Worm (Caenorhabditis elegans) whole organism, young adult: Measurements from ENCODE around the gene F56D2.3.

Source experiments
- B0035.1 ChIP-seq: sonication (generic microtip); optimal IDR thresholded peaks from 2 replicates; lab custom pipeline; 2016; ENCODE audit warnings: missing genetic modification characterization, mild to moderate bottlenecking, missing compliant biosample characterization, missing genotype, missing genetic modification reagents
- C06A6.2 ChIP-seq: fragments of 200-800 bp; sonication (Bioruptor generic); conservative IDR thresholded peaks from 2 replicates; pipeline ENCODE4 v1.3.6; 2022; ENCODE audit warnings: missing genetic modification characterization, missing compliant biosample characterization
- F39B2.1 ChIP-seq: fragments of 200-800 bp; sonication (Bioruptor generic); IDR thresholded peaks from 2 replicates; pipeline ENCODE4 v1.3.6; 2022; ENCODE audit warnings: missing genetic modification reagents, missing genetic modification characterization, missing compliant biosample characterization
- F55B11.4 ChIP-seq: sonication (generic microtip); optimal IDR thresholded peaks from 2 replicates; lab custom pipeline; 2016; ENCODE audit warnings: missing compliant biosample characterization, missing genetic modification characterization, borderline replicate concordance; ENCODE audit not compliant: insufficient read depth
- F57C9.4 ChIP-seq: sonication (generic microtip); optimal IDR thresholded peaks from 2 replicates; lab custom pipeline; 2017; ENCODE audit warnings: mild to moderate bottlenecking, missing genetic modification characterization, missing compliant biosample characterization
- K11D2.4 ChIP-seq: fragments of 200-800 bp; sonication (Bioruptor generic); IDR thresholded peaks from 2 replicates; pipeline ENCODE4 v1.3.6; 2022; ENCODE audit warnings: missing genetic modification reagents, missing genetic modification characterization, missing compliant biosample characterization
- Y53G8AR.9 ChIP-seq: fragments of 200-800 bp; sonication (Bioruptor generic); conservative IDR thresholded peaks from 2 replicates; pipeline ENCODE4 v1.3.6; 2022; ENCODE audit warnings: missing genetic modification reagents, missing genetic modification characterization, missing compliant biosample characterization
- Y95B8A.8 ChIP-seq: fragments of 200-800 bp; sonication (Bioruptor generic); IDR thresholded peaks from 2 replicates; pipeline ENCODE4 v1.3.6; 2022; ENCODE audit warnings: missing genetic modification reagents, missing genetic modification characterization, missing compliant biosample characterization
- akir-1 ChIP-seq: fragments of 200-800 bp; sonication (Bioruptor generic); optimal IDR thresholded peaks from 2 replicates; lab custom pipeline; 2018; ENCODE audit warnings: mild to moderate bottlenecking, missing genetic modification characterization, moderate library complexity, missing compliant biosample characterization
- athp-1 ChIP-seq: sonication (generic microtip); optimal IDR thresholded peaks from 2 replicates; lab custom pipeline; 2017; ENCODE audit warnings: mild to moderate bottlenecking, missing genetic modification characterization, missing compliant biosample characterization
- attf-3 ChIP-seq: fragments of 200-800 bp; sonication (Bioruptor generic); conservative IDR thresholded peaks from 2 replicates; pipeline ENCODE4 v1.3.6; 2022; ENCODE audit warnings: missing genetic modification reagents, missing genetic modification characterization, missing compliant biosample characterization
- cebp-1 ChIP-seq, 2 experiments: fragments of 200-800 bp in 1 of 2; sonication (Bioruptor generic) in 1 of 2; sonication (generic microtip) in 1 of 2; IDR thresholded peaks in 1 of 2; optimal IDR thresholded peaks in 1 of 2; 2 replicates each; pipeline versions ENCODE4 v1.3.6 to Lab custom; 2017 to 2022; ENCODE audit warnings: missing compliant biosample characterization in 2 of 2, missing genetic modification characterization in 2 of 2, mild to moderate bottlenecking in 1 of 2, missing genetic modification reagents in 1 of 2, moderate library complexity in 1 of 2
- ceh-27 ChIP-seq: fragments of 200-800 bp; sonication (Bioruptor generic); optimal IDR thresholded peaks from 2 replicates; lab custom pipeline; 2018; ENCODE audit warnings: mild to moderate bottlenecking, missing genetic modification characterization, moderate library complexity, missing compliant biosample characterization
- ceh-79 ChIP-seq: sonication (generic microtip); optimal IDR thresholded peaks from 2 replicates; lab custom pipeline; 2017; ENCODE audit warnings: mild to moderate bottlenecking, missing genetic modification characterization, missing compliant biosample characterization
- ceh-91 ChIP-seq: fragments of 200-800 bp; sonication (Bioruptor generic); IDR thresholded peaks from 2 replicates; pipeline ENCODE4 v1.3.6; 2022; ENCODE audit warnings: missing genetic modification reagents, missing genetic modification characterization, missing compliant biosample characterization
- egl-44 ChIP-seq: fragments of 200-800 bp; sonication (Bioruptor generic); IDR thresholded peaks from 2 replicates; pipeline ENCODE4 v1.3.6; 2022; ENCODE audit warnings: missing genetic modification reagents, missing genetic modification characterization, missing compliant biosample characterization
- fkh-3 ChIP-seq: sonication (generic microtip); optimal IDR thresholded peaks from 2 replicates; lab custom pipeline; 2016; ENCODE audit warnings: mild to moderate bottlenecking, missing genetic modification characterization, missing compliant biosample characterization
- him-1 ChIP-seq: sonication (generic microtip); optimal IDR thresholded peaks from 2 replicates; lab custom pipeline; 2016; ENCODE audit warnings: missing genotype, missing genetic modification reagents, missing genetic modification characterization, missing compliant biosample characterization
- hlh-26 ChIP-seq: fragments of 200-800 bp; sonication (Bioruptor generic); conservative IDR thresholded peaks from 2 replicates; pipeline ENCODE4 v1.3.6; 2022; ENCODE audit warnings: missing genetic modification reagents, missing genetic modification characterization, missing compliant biosample characterization
- hmg-1.2 ChIP-seq: fragments of 200-800 bp; sonication (Bioruptor generic); IDR thresholded peaks from 2 replicates; pipeline ENCODE4 v1.3.6; 2022; ENCODE audit warnings: missing genetic modification reagents, missing genetic modification characterization, missing compliant biosample characterization
- let-526 ChIP-seq: fragments of 200-800 bp; sonication (Bioruptor generic); IDR thresholded peaks from 2 replicates; pipeline ENCODE4 v1.3.6; 2022; ENCODE audit warnings: missing genetic modification reagents, missing genetic modification characterization, missing compliant biosample characterization
- lsl-1 ChIP-seq: fragments of 200-800 bp; sonication (Bioruptor generic); optimal IDR thresholded peaks from 2 replicates; lab custom pipeline; 2018; ENCODE audit warnings: mild to moderate bottlenecking, missing genetic modification characterization, moderate library complexity, missing compliant biosample characterization
- mes-4 ChIP-seq: sonication (generic microtip); optimal IDR thresholded peaks from 2 replicates; lab custom pipeline; 2016; ENCODE audit warnings: missing genotype, missing genetic modification characterization, missing compliant biosample characterization
- mxl-1 ChIP-seq: sonication (generic microtip); optimal IDR thresholded peaks from 2 replicates; lab custom pipeline; 2016; ENCODE audit warnings: missing genetic modification characterization, missing compliant biosample characterization
- nfya-2 ChIP-seq: fragments of 200-800 bp; sonication (Bioruptor generic); IDR thresholded peaks from 2 replicates; pipeline ENCODE4 v1.3.6; 2022; ENCODE audit warnings: missing genetic modification reagents, missing genetic modification characterization, missing compliant biosample characterization
- nhr-90 ChIP-seq: sonication (generic microtip); optimal IDR thresholded peaks from 2 replicates; lab custom pipeline; 2016; ENCODE audit warnings: missing genotype, mild to moderate bottlenecking, missing genetic modification characterization, missing compliant biosample characterization
- snpc-1.1 ChIP-seq: sonication (generic microtip); optimal IDR thresholded peaks from 2 replicates; lab custom pipeline; 2017; ENCODE audit warnings: missing genetic modification characterization, mild to moderate bottlenecking, missing compliant biosample characterization, antibody characterized with exemption, moderate library complexity, missing genotype, missing genetic modification reagents; ENCODE audit not compliant: insufficient read depth
- somi-1 ChIP-seq: fragments of 200-800 bp; sonication (Bioruptor generic); optimal IDR thresholded peaks from 2 replicates; lab custom pipeline; 2018; ENCODE audit warnings: mild to moderate bottlenecking, missing genetic modification characterization, missing compliant biosample characterization
- sptf-2 ChIP-seq: fragments of 200-800 bp; sonication (Bioruptor generic); optimal IDR thresholded peaks from 2 replicates; lab custom pipeline; 2018; ENCODE audit warnings: mild to moderate bottlenecking, missing genetic modification characterization, missing compliant biosample characterization
- tbp1 ChIP-seq: fragments of 200-800 bp; sonication (Bioruptor generic); optimal IDR thresholded peaks from 2 replicates; lab custom pipeline; 2018; ENCODE audit warnings: mild to moderate bottlenecking, missing genetic modification characterization, missing compliant biosample characterization
- tbx-9 ChIP-seq: sonication (generic microtip); optimal IDR thresholded peaks from 2 replicates; lab custom pipeline; 2016; ENCODE audit warnings: borderline replicate concordance, missing genetic modification characterization, inconsistent platforms, missing compliant biosample characterization
- tlf-1 ChIP-seq: fragments of 200-800 bp; sonication (Bioruptor generic); optimal IDR thresholded peaks from 2 replicates; lab custom pipeline; 2018; ENCODE audit warnings: mild to moderate bottlenecking, missing genetic modification characterization, missing compliant biosample characterization
- xnd-1 ChIP-seq: sonication (generic microtip); optimal IDR thresholded peaks from 2 replicates; lab custom pipeline; 2016; ENCODE audit warnings: missing genotype, missing genetic modification reagents, missing genetic modification characterization, missing compliant biosample characterization
- zfh-2 ChIP-seq: fragments of 200-800 bp; sonication (Bioruptor generic); conservative IDR thresholded peaks from 2 replicates; pipeline ENCODE4 v1.3.6; 2022; ENCODE audit warnings: missing genetic modification reagents, missing genetic modification characterization, missing compliant biosample characterization
- zim-3 ChIP-seq: sonication (generic microtip); optimal IDR thresholded peaks from 2 replicates; lab custom pipeline; 2017; ENCODE audit warnings: mild to moderate bottlenecking, missing genetic modification characterization, moderate library complexity, missing compliant biosample characterization
- ztf-18 ChIP-seq: sonication (generic microtip); optimal IDR thresholded peaks from 2 replicates; lab custom pipeline; 2016; ENCODE audit warnings: missing genotype, mild to moderate bottlenecking, missing genetic modification characterization, missing compliant biosample characterization
- ztf-28 ChIP-seq: fragments of 200-800 bp; sonication (Bioruptor generic); IDR thresholded peaks from 2 replicates; pipeline ENCODE4 v1.3.6; 2022; ENCODE audit warnings: missing genetic modification reagents, missing genetic modification characterization, missing compliant biosample characterization

Gene F56D2.3

DNA sequence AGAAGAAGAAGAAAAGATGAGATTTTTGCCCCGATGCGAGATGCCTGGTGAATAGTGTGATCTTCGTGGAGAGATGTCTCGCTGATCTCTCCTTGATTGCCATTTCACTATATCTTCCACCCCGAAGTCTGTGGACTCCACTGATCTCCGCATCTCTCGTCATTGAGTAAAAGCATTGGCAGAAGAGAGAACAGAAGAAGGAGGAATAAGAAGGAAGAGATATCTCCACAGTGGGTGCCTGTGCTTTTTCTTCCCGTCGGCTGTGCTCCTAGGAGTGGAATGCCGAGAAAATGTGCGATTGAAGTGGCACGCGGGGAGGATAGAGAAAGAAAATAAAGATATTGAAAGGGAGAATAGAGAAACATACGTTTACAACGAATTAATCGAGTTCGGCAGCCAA, 21.1 kb upstream of the F56D2.3 start:
- peak; percentile 84 for TF ChIP-seq zfh-2 (GFP tag; lab: Robert Waterston, UW)
- TF ChIP-seq B0035.1: no peak
- 0 out of 2 replicates have a peak, but pooled peaks have one; percentile 10 for TF ChIP-seq hmg-1.2
- no peak for TF ChIP-seq zim-3 (tag; lab: Kevin White, UChicago)
- TF ChIP-seq fkh-3 (tag; lab: Kevin White, UChicago): no peak

DNA sequence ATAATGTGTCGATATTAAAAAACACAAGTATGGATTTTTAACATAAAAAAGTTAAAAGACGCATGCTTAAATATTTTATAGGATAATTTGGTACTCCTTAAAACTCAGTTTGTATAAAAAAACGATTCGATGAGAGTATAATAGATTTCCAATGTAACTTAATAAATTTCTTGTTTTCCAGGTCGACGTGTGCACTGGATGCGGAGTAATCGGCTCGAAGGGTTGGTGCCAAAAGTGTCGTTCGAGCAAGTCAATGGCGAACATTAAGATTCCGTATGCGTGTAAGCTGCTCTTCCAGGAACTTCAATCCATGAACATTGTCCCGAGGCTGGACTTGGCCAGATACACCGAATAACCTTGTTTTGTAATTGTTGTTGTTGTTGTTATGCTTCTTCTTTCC, 20.4 kb upstream of the F56D2.3 start:
- TF ChIP-seq tlf-1: no peak
- no peak for TF ChIP-seq F57C9.4 (tag; lab: Kevin White, UChicago)
- no peak for TF ChIP-seq hlh-26
- TF ChIP-seq Y95B8A.8 (GFP tag; lab: Robert Waterston, UW): no peak
- no peak for TF ChIP-seq attf-3 (GFP tag; lab: Robert Waterston, UW)
- TF ChIP-seq K11D2.4 (GFP tag; lab: Robert Waterston, UW): no peak
- TF ChIP-seq ceh-91: no peak
- TF ChIP-seq let-526: no peak
- TF ChIP-seq egl-44 (GFP tag; lab: Robert Waterston, UW): no peak
- TF ChIP-seq somi-1 (GFP tag; lab: Kevin White, UChicago): no peak

- TF ChIP-seq ceh-79: no peak
- TF ChIP-seq him-1 (tag; lab: Kevin White, UChicago): peak; percentile 47
- TF ChIP-seq ztf-18 (tag; lab: Kevin White, UChicago): no peak
- no peak for TF ChIP-seq xnd-1
- TF ChIP-seq akir-1 (GFP tag; lab: Kevin White, UChicago): no peak
- TF ChIP-seq ztf-28 (GFP tag; lab: Robert Waterston, UW): 0 out of 2 replicates have a peak, but pooled peaks have one; percentile 69
- no peak for TF ChIP-seq tbp1 (GFP tag; lab: Kevin White, UChicago)
- no peak for TF ChIP-seq nhr-90 (tag; lab: Kevin White, UChicago)
- peak; percentile 64 for TF ChIP-seq zfh-2 (GFP tag; lab: Robert Waterston, UW)
- TF ChIP-seq lsl-1 (GFP tag; lab: Kevin White, UChicago): no peak
- TF ChIP-seq athp-1 (tag; lab: Kevin White, UChicago): no peak
- no peak for TF ChIP-seq tbx-9
- TF ChIP-seq C06A6.2 (GFP tag; lab: Robert Waterston, UW): no peak
- no peak for TF ChIP-seq cebp-1 (GFP tag; IDR thresholded peaks at IDR 0.05; lab: Robert Waterston, UW)
- peak; percentile 15 for TF ChIP-seq cebp-1 (tag; optimal IDR thresholded peaks at IDR 0.05; lab: Kevin White, UChicago)
- no peak for TF ChIP-seq sptf-2
- 0 out of 2 replicates have a peak, but pooled peaks have one; percentile 46 for TF ChIP-seq Y53G8AR.9 (GFP tag; lab: Robert Waterston, UW)
- no peak for TF ChIP-seq mxl-1 (tag; lab: Kevin White, UChicago)
- TF ChIP-seq nfya-2 (GFP tag; lab: Robert Waterston, UW): no peak
- TF ChIP-seq F55B11.4 (tag; lab: Kevin White, UChicago): no peak
- no peak for TF ChIP-seq F57C9.4 (tag; lab: Kevin White, UChicago)
- TF ChIP-seq mes-4: no peak
- TF ChIP-seq F39B2.1 (GFP tag; lab: Robert Waterston, UW): no peak
Observed at ce11 chrIII:5564799-5565198, 19.9 kb upstream of the F56D2.3 start, which contains the start of gene mlc-3. TSS of gene mlc-3 (plus strand) at chrIII:5565025.

ce11 chrIII:5565699-5566098, 19.0 kb upstream of the F56D2.3 start:
- TF ChIP-seq snpc-1.1: no peak
- TF ChIP-seq ceh-27 (GFP tag; lab: Kevin White, UChicago): peak; percentile 2
- TF ChIP-seq egl-44 (GFP tag; lab: Robert Waterston, UW): no peak
